Fruit fly (Drosophila melanogaster) whole organism, embryonic: Measurements from ENCODE around the gene CG11396.

Experiments
- Asciz ChIP-seq: fragments of 200-800 bp; sonication (Bioruptor generic); optimal IDR thresholded peaks from 2 replicates; lab custom pipeline; 2017; ENCODE audit warnings: missing biosample characterization, mild to moderate bottlenecking, missing genetic modification characterization, missing genetic modification reagents
- Bdp1 ChIP-seq: fragments of 200-800 bp; sonication (Bioruptor generic); optimal IDR thresholded peaks from 3 replicates; lab custom pipeline; 2016; ENCODE audit warnings: missing biosample characterization, missing genetic modification characterization
- CG1024 ChIP-seq: fragments of 200-800 bp; sonication (Bioruptor generic); IDR thresholded peaks from 2 replicates; pipeline ENCODE4 v1.3.6; 2022; ENCODE audit warnings: missing biosample characterization, missing genetic modification characterization
- CG10543 ChIP-seq: fragments of 200-800 bp; sonication (Bioruptor generic); optimal IDR thresholded peaks from 3 replicates; lab custom pipeline; 2017; ENCODE audit warnings: missing biosample characterization, mild to moderate bottlenecking, missing genetic modification characterization, moderate library complexity
- CG11504 ChIP-seq: fragments of 200-800 bp; sonication (Bioruptor generic); optimal IDR thresholded peaks from 3 replicates; lab custom pipeline; 2019; ENCODE audit warnings: missing biosample characterization, mild to moderate bottlenecking, missing genetic modification characterization, moderate library complexity
- CG11723 ChIP-seq: fragments of 200-800 bp; sonication (Bioruptor generic); optimal IDR thresholded peaks from 2 replicates; lab custom pipeline; 2017; ENCODE audit warnings: missing biosample characterization, mild to moderate bottlenecking, missing genetic modification characterization
- CG12391 ChIP-seq: fragments of 200-800 bp; sonication (Bioruptor generic); optimal IDR thresholded peaks from 3 replicates; lab custom pipeline; 2018; ENCODE audit warnings: missing biosample characterization, mild to moderate bottlenecking, missing genetic modification characterization, moderate library complexity
- CG13287 ChIP-seq: fragments of 200-800 bp; sonication (Bioruptor generic); IDR thresholded peaks from 2 replicates; pipeline ENCODE4 v1.3.6; 2022; ENCODE audit warnings: missing biosample characterization, missing genetic modification characterization; ENCODE audit not compliant: partially characterized antibody
- CG13775 ChIP-seq: fragments of 200-800 bp; sonication (Bioruptor generic); optimal IDR thresholded peaks from 3 replicates; lab custom pipeline; 2017; ENCODE audit warnings: missing biosample characterization, mild to moderate bottlenecking, missing genetic modification characterization
- CG17328 ChIP-seq: fragments of 200-800 bp; sonication (Bioruptor generic); IDR thresholded peaks from 2 replicates; pipeline ENCODE4 v1.3.6; 2022; ENCODE audit warnings: missing biosample characterization, missing genetic modification characterization
- CG4328 ChIP-seq: fragments of 200-800 bp; sonication (Bioruptor generic); optimal IDR thresholded peaks from 3 replicates; lab custom pipeline; 2017; ENCODE audit warnings: missing biosample characterization, missing genetic modification reagents, missing genetic modification characterization
- CG5180 ChIP-seq: fragments of 200-800 bp; sonication (Bioruptor generic); optimal IDR thresholded peaks from 3 replicates; lab custom pipeline; 2017; ENCODE audit warnings: missing biosample characterization, missing genetic modification characterization, mild to moderate bottlenecking, moderate library complexity, missing genetic modification reagents
- CG6689 ChIP-seq: fragments of 200-800 bp; sonication (Bioruptor generic); IDR thresholded peaks from 2 replicates; pipeline ENCODE4 v1.3.6; 2022; ENCODE audit warnings: missing biosample characterization, missing genetic modification characterization
- CG6854 ChIP-seq: fragments of 200-800 bp; sonication (Bioruptor generic); optimal IDR thresholded peaks from 3 replicates; lab custom pipeline; 2017; ENCODE audit warnings: missing biosample characterization, mild to moderate bottlenecking, missing genetic modification characterization
- CG8478 ChIP-seq: fragments of >200 bp; optimal IDR thresholded peaks from 2 replicates; lab custom pipeline; 2018
- CG9727 ChIP-seq: fragments of 200-800 bp; sonication (Bioruptor generic); optimal IDR thresholded peaks from 3 replicates; lab custom pipeline; 2017; ENCODE audit warnings: missing biosample characterization, mild to moderate bottlenecking, missing genetic modification characterization
- Dref ChIP-seq: fragments of 200-800 bp; sonication (Bioruptor generic); IDR thresholded peaks from 2 replicates; pipeline ENCODE4 v1.3.6; 2022; ENCODE audit warnings: missing biosample characterization, missing genetic modification characterization
- Gug ChIP-seq: fragments of 200-800 bp; sonication (Bioruptor generic); IDR thresholded peaks from 4 replicates; pipeline ENCODE4 v1.3.6; 2022; ENCODE audit warnings: missing biosample characterization, missing genetic modification characterization
- HmgZ ChIP-seq: fragments of 200-800 bp; sonication (Bioruptor generic); optimal IDR thresholded peaks from 2 replicates; lab custom pipeline; 2018; ENCODE audit warnings: missing biosample characterization, mild to moderate bottlenecking, missing genetic modification characterization
- Hr3 ChIP-seq: fragments of 200-800 bp; sonication (Bioruptor generic); optimal IDR thresholded peaks from 3 replicates; lab custom pipeline; 2016; ENCODE audit warnings: missing biosample characterization, missing genetic modification characterization
- MESR4 ChIP-seq: fragments of 200-800 bp; sonication (Bioruptor generic); optimal IDR thresholded peaks from 2 replicates; lab custom pipeline; 2018; ENCODE audit warnings: missing biosample characterization, mild to moderate bottlenecking, missing genetic modification characterization, moderate library complexity
- MTF-1 ChIP-seq: fragments of 200-800 bp; sonication (Bioruptor generic); optimal IDR thresholded peaks from 2 replicates; lab custom pipeline; 2018; ENCODE audit warnings: missing biosample characterization, mild to moderate bottlenecking, missing genetic modification characterization, borderline replicate concordance
- NC2β ChIP-seq: fragments of 200-800 bp; sonication (Bioruptor generic); optimal IDR thresholded peaks from 2 replicates; lab custom pipeline; 2016; ENCODE audit warnings: missing biosample characterization, missing genetic modification characterization
- Ravus ChIP-seq: fragments of 200-800 bp; sonication (Bioruptor generic); IDR thresholded peaks from 2 replicates; pipeline ENCODE4 v1.3.6; 2022; ENCODE audit warnings: missing biosample characterization, missing genetic modification characterization
- Six4 ChIP-seq: fragments of 200-800 bp; sonication (Bioruptor generic); optimal IDR thresholded peaks from 2 replicates; lab custom pipeline; 2016; ENCODE audit warnings: missing biosample characterization, missing genetic modification characterization
- Spps ChIP-seq: fragments of 200-800 bp; sonication (Bioruptor generic); optimal IDR thresholded peaks from 2 replicates; lab custom pipeline; 2018; ENCODE audit warnings: missing biosample characterization, mild to moderate bottlenecking, missing genetic modification characterization
- Tbp ChIP-seq: fragments of >200 bp; optimal IDR thresholded peaks from 2 replicates; lab custom pipeline; 2018; ENCODE audit warnings: missing biosample characterization, missing genetic modification characterization
- ac ChIP-seq: fragments of 200-800 bp; sonication (Bioruptor generic); optimal IDR thresholded peaks from 3 replicates; lab custom pipeline; 2017; ENCODE audit warnings: missing biosample characterization, mild to moderate bottlenecking, missing genetic modification characterization
- al ChIP-seq: fragments of 200-800 bp; sonication (Bioruptor generic); IDR thresholded peaks from 2 replicates; pipeline ENCODE4 v1.3.6; 2022; ENCODE audit warnings: missing biosample characterization, missing genetic modification characterization
- bbx ChIP-seq: fragments of 200-800 bp; sonication (Bioruptor generic); IDR thresholded peaks from 2 replicates; pipeline ENCODE4 v1.3.6; 2022; ENCODE audit warnings: missing biosample characterization, missing genetic modification characterization; ENCODE audit not compliant: partially characterized antibody
- br ChIP-seq: fragments of >200 bp; optimal IDR thresholded peaks from 2 replicates; lab custom pipeline; 2017
- bsh ChIP-seq, 2 experiments: fragments of 200-800 bp; sonication (Bioruptor generic); optimal IDR thresholded peaks; 2 replicates each; lab custom pipeline; 2017 to 2018; ENCODE audit warnings: mild to moderate bottlenecking in 2 of 2, missing biosample characterization in 2 of 2, missing genetic modification characterization in 2 of 2, moderate library complexity in 1 of 2
- caup ChIP-seq: fragments of 200-800 bp; sonication (Bioruptor generic); optimal IDR thresholded peaks from 3 replicates; lab custom pipeline; 2017; ENCODE audit warnings: missing biosample characterization, mild to moderate bottlenecking, missing genetic modification characterization, moderate library complexity; ENCODE audit not compliant: severe bottlenecking
- dan ChIP-seq: fragments of 200-800 bp; sonication (Bioruptor generic); IDR thresholded peaks from 2 replicates; pipeline ENCODE4 v1.3.6; 2022; ENCODE audit warnings: missing biosample characterization, missing genetic modification characterization
- dysf ChIP-seq: fragments of 200-800 bp; sonication (Bioruptor generic); IDR thresholded peaks from 3 replicates; pipeline ENCODE4 v1.3.6; 2022; ENCODE audit warnings: missing biosample characterization, missing genetic modification characterization
- esg ChIP-seq: fragments of 200-800 bp; sonication (Bioruptor generic); conservative IDR thresholded peaks from 2 replicates; pipeline ENCODE4 v1.3.6; 2022; ENCODE audit warnings: missing biosample characterization, missing genetic modification characterization
- fru ChIP-seq: fragments of >200 bp; optimal IDR thresholded peaks from 2 replicates; lab custom pipeline; 2017
- gsb-n ChIP-seq: fragments of 200-800 bp; sonication (Bioruptor generic); optimal IDR thresholded peaks from 3 replicates; lab custom pipeline; 2018; ENCODE audit warnings: missing biosample characterization, mild to moderate bottlenecking, missing genetic modification characterization
- jing ChIP-seq: fragments of 200-800 bp; sonication (Bioruptor generic); optimal IDR thresholded peaks from 2 replicates; lab custom pipeline; 2018; ENCODE audit warnings: missing biosample characterization, mild to moderate bottlenecking, missing genetic modification characterization
- kah ChIP-seq: fragments of 200-800 bp; sonication (Bioruptor generic); optimal IDR thresholded peaks from 2 replicates; lab custom pipeline; 2018; ENCODE audit warnings: missing biosample characterization, mild to moderate bottlenecking, missing genetic modification characterization
- knrl ChIP-seq: fragments of 200-800 bp; sonication (Bioruptor generic); IDR thresholded peaks from 3 replicates; pipeline ENCODE4 v1.3.6; 2022; ENCODE audit warnings: missing biosample characterization, missing genetic modification characterization; ENCODE audit not compliant: partially characterized antibody
- lbe ChIP-seq: fragments of 200-800 bp; sonication (Bioruptor generic); optimal IDR thresholded peaks from 2 replicates; lab custom pipeline; 2016; ENCODE audit warnings: missing biosample characterization, mild to moderate bottlenecking, missing genetic modification characterization
- prd ChIP-seq, 3 experiments: fragments of >200 bp in 2 of 3; fragments of 200-800 bp in 1 of 3; sonication (Bioruptor generic) in 1 of 3; optimal IDR thresholded peaks in 2 of 3; IDR thresholded peaks in 1 of 3; 2 replicates in 2 of 3; 3 replicates in 1 of 3; pipeline versions ENCODE4 v1.3.6 to Lab custom; 2017 to 2022; ENCODE audit warnings: missing biosample characterization in 1 of 3, missing genetic modification characterization in 1 of 3
- sc ChIP-seq, 3 experiments: fragments of >200 bp in 2 of 3; fragments of 200-800 bp in 1 of 3; sonication (Bioruptor generic) in 1 of 3; optimal IDR thresholded peaks; 2 replicates in 2 of 3; 3 replicates in 1 of 3; lab custom pipeline; 2017; ENCODE audit warnings: mild to moderate bottlenecking in 1 of 3, missing biosample characterization in 1 of 3, missing genetic modification characterization in 1 of 3, missing genetic modification reagents in 1 of 3
- scrt ChIP-seq: fragments of 200-800 bp; sonication (Bioruptor generic); optimal IDR thresholded peaks from 2 replicates; lab custom pipeline; 2018; ENCODE audit warnings: missing biosample characterization, mild to moderate bottlenecking, missing genetic modification characterization, moderate library complexity
- sqz ChIP-seq: fragments of 200-800 bp; sonication (Bioruptor generic); optimal IDR thresholded peaks from 3 replicates; lab custom pipeline; 2018; ENCODE audit warnings: missing biosample characterization, mild to moderate bottlenecking, missing genetic modification characterization
- sug ChIP-seq: fragments of 200-800 bp; optimal IDR thresholded peaks from 2 replicates; lab custom pipeline; 2019; ENCODE audit warnings: missing biosample characterization, mild to moderate bottlenecking, missing genetic modification characterization, moderate library complexity
- wdn ChIP-seq: fragments of 200-800 bp; sonication (Bioruptor generic); IDR thresholded peaks from 2 replicates; pipeline ENCODE4 v1.3.6; 2022; ENCODE audit warnings: missing biosample characterization, missing genetic modification characterization

The CG11396 gene

dm6 chr3L:20771891-20772646, 15.9 kb downstream of the CG11396 start (continued):
- TF ChIP-seq CG11723 (GFP tag; lab: Kevin White, UChicago) (peak; percentile 4), dysf (peak; percentile 81), Tbp (no peak), Spps (tag; lab: Kevin White, UChicago) (peak; percentile 56), al (GFP tag; lab: Robert Waterston, UW) (peak; percentile 55; the same call in 1 of the 2 replicates), sqz (GFP tag; lab: Kevin White, UChicago) (no peak), Gug (GFP tag; lab: Robert Waterston, UW) (peak; percentile 71; the same call in 3 of the 4 replicates), sc (optimal IDR thresholded peaks at IDR 0.05; lab: Kevin White, UChicago) (no peak), sc (GFP tag; optimal IDR thresholded peaks at IDR 0.05; lab: Kevin White, UChicago) (peak; percentile 70), NC2β (GFP tag; lab: Kevin White, UChicago) (peak; percentile 47), CG9727 (GFP tag; lab: Kevin White, UChicago) (peak; percentile 84), dan (GFP tag; lab: Robert Waterston, UW) (no peak), HmgZ (tag; lab: Kevin White, UChicago) (peak; percentile 63), Dref (GFP tag; lab: Robert Waterston, UW) (no peak), CG13775 (peak; percentile 75), caup (peak; percentile 84), bbx (GFP tag; lab: Robert Waterston, UW) (no peak), CG13287 (GFP tag; lab: Robert Waterston, UW) (no peak), Ravus (GFP tag; lab: Robert Waterston, UW) (peak; percentile 42; the same call in 1 of the 2 replicates), CG17328 (GFP tag; lab: Robert Waterston, UW) (peak; percentile 85), ac (GFP tag; lab: Kevin White, UChicago) (no peak), esg (GFP tag; lab: Robert Waterston, UW) (peak; percentile 71), sug (tag; lab: Kevin White, UChicago) (no peak), MTF-1 (GFP tag; lab: Kevin White, UChicago) (peak; percentile 57), MESR4 (GFP tag; lab: Kevin White, UChicago) (peak; percentile 60), Asciz (GFP tag; lab: Kevin White, UChicago) (peak; percentile 76), jing (peak; percentile 53), CG11504 (tag; lab: Kevin White, UChicago) (peak; percentile 83), Bdp1 (peak; percentile 64), Six4 (peak; percentile 58), Hr3 (GFP tag; lab: Kevin White, UChicago) (peak; percentile 56), gsb-n (tag; lab: Kevin White, UChicago) (peak; percentile 77), bsh (GFP tag; optimal IDR thresholded peaks at IDR 0.05; lab: Kevin White, UChicago) (peak; percentile 2 to 82), prd (optimal IDR thresholded peaks at IDR 0.05; lab: Kevin White, UChicago) (no peak), prd (GFP tag; IDR thresholded peaks at IDR 0.05; lab: Robert Waterston, UW) (peak; percentile 82), CG12391 (tag; lab: Kevin White, UChicago) (peak; percentile 84), CG6854 (peak; percentile 70), fru (no peak), br (lab: Kevin White, UChicago) (no peak), CG8478 (lab: Kevin White, UChicago) (no peak), CG1024 (GFP tag; lab: Robert Waterston, UW) (peak; percentile 52), CG5180 (GFP tag; lab: Kevin White, UChicago) (no peak), CG4328 (GFP tag; lab: Kevin White, UChicago) (no peak), CG10543 (GFP tag; lab: Kevin White, UChicago) (no peak), scrt (GFP tag; lab: Kevin White, UChicago) (peak; percentile 66), knrl (GFP tag; lab: Robert Waterston, UW) (no peak), CG6689 (peak; percentile 76), kah (GFP tag; lab: Kevin White, UChicago) (peak; percentile 19), lbe (GFP tag; lab: Kevin White, UChicago) (peak; percentile 49), wdn (GFP tag; lab: Robert Waterston, UW) (peak; percentile 58; the same call in 1 of the 2 replicates)
